Fruit fly (Drosophila melanogaster) whole organism, embryonic: ENCODE measurements around the gene QIL1.

ENCODE experiments used
- ATbp ChIP-seq: fragments of 200-800 bp; sonication (Bioruptor generic); optimal IDR thresholded peaks from 2 replicates; lab custom pipeline; 2017; ENCODE audit warnings: missing biosample characterization, mild to moderate bottlenecking, missing genetic modification characterization, missing genetic modification reagents
- Blimp-1 ChIP-seq: fragments of 200-800 bp; sonication (Bioruptor generic); optimal IDR thresholded peaks from 3 replicates; lab custom pipeline; 2018; ENCODE audit warnings: missing biosample characterization, missing genetic modification characterization, mild to moderate bottlenecking, moderate library complexity, missing genetic modification reagents
- BtbVII ChIP-seq: fragments of 200-800 bp; sonication (Bioruptor generic); optimal IDR thresholded peaks from 3 replicates; lab custom pipeline; 2017; ENCODE audit warnings: missing biosample characterization, mild to moderate bottlenecking, missing genetic modification characterization
- CG10431 ChIP-seq: fragments of 200-800 bp; sonication (Bioruptor generic); optimal IDR thresholded peaks from 3 replicates; lab custom pipeline; 2018; ENCODE audit warnings: missing biosample characterization, mild to moderate bottlenecking, missing genetic modification characterization
- CG10565 ChIP-seq: fragments of 200-800 bp; sonication (Bioruptor generic); optimal IDR thresholded peaks from 3 replicates; lab custom pipeline; 2016; ENCODE audit warnings: missing biosample characterization, mild to moderate bottlenecking, missing genetic modification characterization
- CG10959 ChIP-seq: fragments of 200-800 bp; sonication (Bioruptor generic); IDR thresholded peaks from 2 replicates; pipeline ENCODE4 v1.3.6; 2022; ENCODE audit warnings: missing biosample characterization, missing genetic modification characterization
- CG10979 ChIP-seq: fragments of 200-800 bp; sonication (Bioruptor generic); optimal IDR thresholded peaks from 2 replicates; lab custom pipeline; 2018; ENCODE audit warnings: missing biosample characterization, mild to moderate bottlenecking, missing genetic modification characterization, moderate library complexity
- CG12155 ChIP-seq: fragments of 200-800 bp; sonication (Bioruptor generic); optimal IDR thresholded peaks from 3 replicates; lab custom pipeline; 2016; ENCODE audit warnings: missing biosample characterization, missing genetic modification characterization
- CG12769 ChIP-seq: fragments of 200-800 bp; sonication (Bioruptor generic); optimal IDR thresholded peaks from 2 replicates; lab custom pipeline; 2019; ENCODE audit warnings: missing biosample characterization, mild to moderate bottlenecking, missing genetic modification characterization, moderate library complexity
- CG12942 ChIP-seq: fragments of 200-800 bp; sonication (Bioruptor generic); optimal IDR thresholded peaks from 3 replicates; lab custom pipeline; 2016; ENCODE audit warnings: missing biosample characterization, missing genetic modification characterization
- CG14860 ChIP-seq: fragments of 200-800 bp; sonication (Bioruptor generic); IDR thresholded peaks from 3 replicates; pipeline ENCODE4 v1.3.6; 2022; ENCODE audit warnings: missing biosample characterization, missing genetic modification characterization; ENCODE audit not compliant: partially characterized antibody
- CG17385 ChIP-seq: fragments of 200-800 bp; sonication (Bioruptor generic); optimal IDR thresholded peaks from 3 replicates; lab custom pipeline; 2018; ENCODE audit warnings: missing biosample characterization, mild to moderate bottlenecking, missing genetic modification characterization
- CG2712 ChIP-seq: fragments of 200-800 bp; optimal IDR thresholded peaks from 3 replicates; lab custom pipeline; 2019; ENCODE audit warnings: missing biosample characterization, mild to moderate bottlenecking, missing genetic modification characterization, moderate library complexity
- CG32532 ChIP-seq: fragments of 200-800 bp; sonication (Bioruptor generic); IDR thresholded peaks from 2 replicates; pipeline ENCODE4 v1.3.6; 2022; ENCODE audit warnings: missing biosample characterization, missing genetic modification characterization
- CG32767 ChIP-seq: fragments of 200-800 bp; sonication (Bioruptor generic); IDR thresholded peaks from 2 replicates; pipeline ENCODE4 v1.3.6; 2022; ENCODE audit warnings: missing biosample characterization, missing genetic modification characterization
- CG3838 ChIP-seq: fragments of 200-800 bp; sonication (Bioruptor generic); optimal IDR thresholded peaks from 3 replicates; lab custom pipeline; 2016; ENCODE audit warnings: missing biosample characterization, missing genetic modification characterization
- CG4707 ChIP-seq: fragments of 200-800 bp; sonication (Bioruptor generic); optimal IDR thresholded peaks from 2 replicates; lab custom pipeline; 2018; ENCODE audit warnings: missing biosample characterization, mild to moderate bottlenecking, missing genetic modification characterization, moderate library complexity
- CG6689 ChIP-seq: fragments of 200-800 bp; sonication (Bioruptor generic); IDR thresholded peaks from 2 replicates; pipeline ENCODE4 v1.3.6; 2022; ENCODE audit warnings: missing biosample characterization, missing genetic modification characterization
- CG6765 ChIP-seq: fragments of 200-800 bp; sonication (Bioruptor generic); optimal IDR thresholded peaks from 3 replicates; lab custom pipeline; 2017; ENCODE audit warnings: missing biosample characterization, mild to moderate bottlenecking, missing genetic modification characterization
- CG6813 ChIP-seq: fragments of 200-800 bp; sonication (Bioruptor generic); optimal IDR thresholded peaks from 2 replicates; lab custom pipeline; 2017; ENCODE audit warnings: missing biosample characterization, missing genetic modification characterization, mild to moderate bottlenecking, moderate library complexity, missing genetic modification reagents
- CG8281 ChIP-seq: fragments of 200-800 bp; sonication (Bioruptor generic); optimal IDR thresholded peaks from 2 replicates; lab custom pipeline; 2018; ENCODE audit warnings: missing biosample characterization, mild to moderate bottlenecking, missing genetic modification characterization, moderate library complexity
- CG9609 ChIP-seq: fragments of 200-800 bp; sonication (Bioruptor generic); optimal IDR thresholded peaks from 3 replicates; lab custom pipeline; 2016; ENCODE audit warnings: missing biosample characterization, missing genetic modification characterization
- E2f1 ChIP-seq: fragments of 200-800 bp; sonication (Bioruptor generic); IDR thresholded peaks from 2 replicates; pipeline ENCODE4 v1.3.6; 2022; ENCODE audit warnings: missing biosample characterization, missing genetic modification characterization
- HLHmδ ChIP-seq: fragments of 200-800 bp; sonication (Bioruptor generic); optimal IDR thresholded peaks from 2 replicates; lab custom pipeline; 2018; ENCODE audit warnings: missing biosample characterization, mild to moderate bottlenecking, missing genetic modification characterization, moderate library complexity
- Hmr ChIP-seq: fragments of 200-800 bp; sonication (Bioruptor generic); optimal IDR thresholded peaks from 3 replicates; lab custom pipeline; 2017; ENCODE audit warnings: mild to moderate bottlenecking, missing biosample characterization, missing genetic modification reagents, missing genetic modification characterization
- Meics ChIP-seq: fragments of 200-800 bp; sonication (Bioruptor generic); optimal IDR thresholded peaks from 2 replicates; lab custom pipeline; 2017; ENCODE audit warnings: missing biosample characterization, mild to moderate bottlenecking, missing genetic modification characterization
- Myb ChIP-seq: fragments of 200-800 bp; sonication (Bioruptor generic); optimal IDR thresholded peaks from 2 replicates; lab custom pipeline; 2016; ENCODE audit warnings: missing biosample characterization, missing genetic modification characterization
- NC2β ChIP-seq: fragments of 200-800 bp; sonication (Bioruptor generic); optimal IDR thresholded peaks from 2 replicates; lab custom pipeline; 2016; ENCODE audit warnings: missing biosample characterization, missing genetic modification characterization
- Nf-YA ChIP-seq: fragments of 200-800 bp; sonication (Bioruptor generic); IDR thresholded peaks from 2 replicates; pipeline ENCODE4 v1.3.6; 2022; ENCODE audit warnings: missing biosample characterization, missing genetic modification characterization
- Stat92E ChIP-seq, 3 experiments: fragments of >200 bp in 2 of 3; fragments of 200-800 bp in 1 of 3; sonication (Bioruptor generic) in 1 of 3; optimal IDR thresholded peaks; 2 replicates each; lab custom pipeline; 2017 to 2019; ENCODE audit warnings: missing biosample characterization in 3 of 3, missing genetic modification characterization in 3 of 3, mild to moderate bottlenecking in 1 of 3, moderate library complexity in 1 of 3
- TFAM ChIP-seq: fragments of 200-800 bp; sonication (Bioruptor generic); optimal IDR thresholded peaks from 2 replicates; lab custom pipeline; 2017; ENCODE audit warnings: missing biosample characterization, missing genetic modification characterization, inconsistent platforms
- ara ChIP-seq: fragments of 200-800 bp; sonication (Bioruptor generic); IDR thresholded peaks from 2 replicates; pipeline ENCODE4 v1.3.6; 2022; ENCODE audit warnings: missing biosample characterization, missing genetic modification characterization
- ato ChIP-seq: fragments of 200-800 bp; sonication (Bioruptor generic); IDR thresholded peaks from 2 replicates; pipeline ENCODE4 v1.3.6; 2022; ENCODE audit warnings: missing biosample characterization, missing genetic modification characterization; ENCODE audit not compliant: partially characterized antibody
- da ChIP-seq: fragments of 200-800 bp; sonication (Bioruptor generic); optimal IDR thresholded peaks from 2 replicates; lab custom pipeline; 2016; ENCODE audit warnings: missing biosample characterization, missing genetic modification characterization
- dan ChIP-seq: fragments of 200-800 bp; sonication (Bioruptor generic); IDR thresholded peaks from 2 replicates; pipeline ENCODE4 v1.3.6; 2022; ENCODE audit warnings: missing biosample characterization, missing genetic modification characterization
- dpn ChIP-seq, 2 experiments: fragments of 200-800 bp; sonication (Bioruptor generic); optimal IDR thresholded peaks; 3 replicates each; lab custom pipeline; 2016; ENCODE audit warnings: missing biosample characterization in 2 of 2, missing genetic modification characterization in 2 of 2
- fd102C ChIP-seq: fragments of 200-800 bp; sonication (Bioruptor generic); optimal IDR thresholded peaks from 2 replicates; lab custom pipeline; 2018; ENCODE audit warnings: missing biosample characterization, mild to moderate bottlenecking, missing genetic modification characterization, moderate library complexity
- fd64A ChIP-seq: fragments of 200-800 bp; sonication (Bioruptor generic); optimal IDR thresholded peaks from 3 replicates; lab custom pipeline; 2018; ENCODE audit warnings: missing biosample characterization, mild to moderate bottlenecking, missing genetic modification characterization
- fu2 ChIP-seq: fragments of 200-800 bp; sonication (Bioruptor generic); optimal IDR thresholded peaks from 2 replicates; lab custom pipeline; 2016; ENCODE audit warnings: missing biosample characterization, missing genetic modification characterization
- gsb ChIP-seq: fragments of 200-800 bp; sonication (Bioruptor generic); IDR thresholded peaks from 2 replicates; pipeline ENCODE4 v1.3.6; 2022; ENCODE audit warnings: missing biosample characterization, missing genetic modification characterization
- lab ChIP-seq: fragments of 200-800 bp; sonication (Bioruptor generic); optimal IDR thresholded peaks from 3 replicates; lab custom pipeline; 2017; ENCODE audit warnings: missing biosample characterization, missing genetic modification characterization, mild to moderate bottlenecking, moderate library complexity, missing genetic modification reagents
- lmd ChIP-seq: fragments of 200-800 bp; sonication (Bioruptor generic); IDR thresholded peaks from 2 replicates; pipeline ENCODE4 v1.3.6; 2022; ENCODE audit warnings: missing biosample characterization, missing genetic modification characterization
- mam ChIP-seq: fragments of 200-800 bp; sonication (Bioruptor generic); optimal IDR thresholded peaks from 3 replicates; lab custom pipeline; 2016; ENCODE audit warnings: missing biosample characterization, missing genetic modification characterization
- mld ChIP-seq: fragments of 200-800 bp; sonication (Bioruptor generic); IDR thresholded peaks from 3 replicates; pipeline ENCODE4 v1.3.6; 2022; ENCODE audit warnings: missing biosample characterization, missing genetic modification characterization; ENCODE audit not compliant: partially characterized antibody
- nmo ChIP-seq: fragments of 200-800 bp; sonication (Bioruptor generic); optimal IDR thresholded peaks from 2 replicates; lab custom pipeline; 2018; ENCODE audit warnings: missing biosample characterization, mild to moderate bottlenecking, missing genetic modification characterization, moderate library complexity
- slou ChIP-seq: fragments of 200-800 bp; sonication (Bioruptor generic); optimal IDR thresholded peaks from 3 replicates; lab custom pipeline; 2016; ENCODE audit warnings: missing biosample characterization, missing genetic modification characterization
- slp2 ChIP-seq: fragments of 200-800 bp; sonication (Bioruptor generic); optimal IDR thresholded peaks from 2 replicates; lab custom pipeline; 2016; ENCODE audit warnings: missing biosample characterization, missing genetic modification characterization
- sna ChIP-seq: fragments of 200-800 bp; sonication (Bioruptor generic); IDR thresholded peaks from 2 replicates; pipeline ENCODE4 v1.3.6; 2022; ENCODE audit warnings: missing biosample characterization, missing genetic modification characterization; ENCODE audit not compliant: partially characterized antibody
- sob ChIP-seq: fragments of 200-800 bp; sonication (Bioruptor generic); IDR thresholded peaks from 2 replicates; pipeline ENCODE4 v1.3.6; 2022; ENCODE audit warnings: missing biosample characterization, missing genetic modification characterization
- ssp ChIP-seq: fragments of 200-800 bp; sonication (Bioruptor generic); IDR thresholded peaks from 2 replicates; pipeline ENCODE4 v1.3.6; 2022; ENCODE audit warnings: missing biosample characterization, missing genetic modification characterization

Gene QIL1

dm6 chr3L:17433555-17433954, 32.2 kb upstream of the QIL1 start, which contains the start of the genes Coq4 and CG32176 (continued):
- TF ChIP-seq da: peak; percentile 95
- peak; percentile 96 for TF ChIP-seq CG6689 (GFP tag; lab: Robert Waterston, UW)
- TF ChIP-seq HLHmδ: no peak
- TF ChIP-seq ara: peak; percentile 96
- TF ChIP-seq CG9609 (GFP tag; lab: Kevin White, UChicago): peak; percentile 98
- TF ChIP-seq fd64A (GFP tag; lab: Kevin White, UChicago): peak; percentile 91
- peak; percentile 96 for TF ChIP-seq CG6813
- TF ChIP-seq ssp: peak; percentile 92
- peak; percentile 70 for TF ChIP-seq sna (GFP tag; lab: Robert Waterston, UW)
- TF ChIP-seq mld: 0 out of 3 replicates have a peak, but pooled peaks have one; percentile 45
- peak; percentile 100 for TF ChIP-seq CG4707 (GFP tag; lab: Kevin White, UChicago)
- TF ChIP-seq Meics (GFP tag; lab: Kevin White, UChicago): peak; percentile 97
- TF ChIP-seq lab (GFP tag; lab: Kevin White, UChicago): peak; percentile 98
- peak; percentile 99 for TF ChIP-seq CG32532 (GFP tag; lab: Robert Waterston, UW)
- peak; percentile 97 for TF ChIP-seq fu2 (GFP tag; lab: Kevin White, UChicago)
- peak; percentile 94 for TF ChIP-seq BtbVII
- TF ChIP-seq Stat92E (GFP tag; optimal IDR thresholded peaks at IDR 0.05; lab: Kevin White, UChicago): peak in 1 of 3 experiments; percentile 57
- peak; percentile 89 for TF ChIP-seq CG8281 (tag; lab: Kevin White, UChicago)
- peak; percentile 96 for TF ChIP-seq CG10979 (tag; lab: Kevin White, UChicago)
- TF ChIP-seq slou (GFP tag; lab: Kevin White, UChicago): peak; percentile 98
- TF ChIP-seq ATbp (GFP tag; lab: Kevin White, UChicago): peak; percentile 95
- TF ChIP-seq sob (GFP tag; lab: Robert Waterston, UW): peak; percentile 98
- peak; percentile 96 for TF ChIP-seq gsb (GFP tag; lab: Robert Waterston, UW)
- TF ChIP-seq slp2: peak; percentile 98
- peak; percentile 95 for TF ChIP-seq dan (GFP tag; lab: Robert Waterston, UW)
- peak; percentile 91 for TF ChIP-seq CG10565 (GFP tag; lab: Kevin White, UChicago)
- TF ChIP-seq fd102C: peak; percentile 81
- peak; percentile 99 for TF ChIP-seq CG12769 (tag; lab: Kevin White, UChicago)
- peak; percentile 88 for TF ChIP-seq Myb (GFP tag; lab: Kevin White, UChicago)
- TF ChIP-seq ato (GFP tag; lab: Robert Waterston, UW): peak; percentile 48
- peak; percentile 98 for TF ChIP-seq lmd (GFP tag; lab: Robert Waterston, UW)
- peak; percentile 98 for TF ChIP-seq E2f1 (GFP tag; lab: Robert Waterston, UW)
- TF ChIP-seq CG3838 (GFP tag; lab: Kevin White, UChicago): peak; percentile 96
- peak; percentile 99 for TF ChIP-seq CG12942 (GFP tag; lab: Kevin White, UChicago)
- TF ChIP-seq CG32767 (GFP tag; lab: Robert Waterston, UW): peak; percentile 95
- peak; percentile 92 for TF ChIP-seq Nf-YA (GFP tag; lab: Robert Waterston, UW)
- TF ChIP-seq dpn (GFP tag; optimal IDR thresholded peaks at IDR 0.05; lab: Kevin White, UChicago): peak; percentile 99
- peak; percentile 98 for TF ChIP-seq NC2β (GFP tag; lab: Kevin White, UChicago)
- peak; percentile 90 for TF ChIP-seq TFAM (GFP tag; lab: Kevin White, UChicago)
- peak; percentile 97 for TF ChIP-seq CG10959
- TF ChIP-seq nmo: peak; percentile 98
- peak; percentile 99 for TF ChIP-seq mam
- peak; percentile 93 for TF ChIP-seq CG17385 (GFP tag; lab: Kevin White, UChicago)
- TF ChIP-seq CG2712 (tag; lab: Kevin White, UChicago): peak; percentile 98
- TF ChIP-seq Hmr (GFP tag; lab: Kevin White, UChicago): peak; percentile 97
- peak; percentile 98 for TF ChIP-seq CG12155 (GFP tag; lab: Kevin White, UChicago)
- peak; percentile 73 for TF ChIP-seq CG14860 (GFP tag; lab: Robert Waterston, UW)
- TF ChIP-seq CG6765 (GFP tag; lab: Kevin White, UChicago): peak; percentile 95
- TF ChIP-seq CG10431 (GFP tag; lab: Kevin White, UChicago): peak; percentile 92
- peak; percentile 96 for TF ChIP-seq Blimp-1 (GFP tag; lab: Kevin White, UChicago)
